Fruit fly (Drosophila melanogaster): ENCODE results near the gene Bgb.

Gene Bgb

DNA sequence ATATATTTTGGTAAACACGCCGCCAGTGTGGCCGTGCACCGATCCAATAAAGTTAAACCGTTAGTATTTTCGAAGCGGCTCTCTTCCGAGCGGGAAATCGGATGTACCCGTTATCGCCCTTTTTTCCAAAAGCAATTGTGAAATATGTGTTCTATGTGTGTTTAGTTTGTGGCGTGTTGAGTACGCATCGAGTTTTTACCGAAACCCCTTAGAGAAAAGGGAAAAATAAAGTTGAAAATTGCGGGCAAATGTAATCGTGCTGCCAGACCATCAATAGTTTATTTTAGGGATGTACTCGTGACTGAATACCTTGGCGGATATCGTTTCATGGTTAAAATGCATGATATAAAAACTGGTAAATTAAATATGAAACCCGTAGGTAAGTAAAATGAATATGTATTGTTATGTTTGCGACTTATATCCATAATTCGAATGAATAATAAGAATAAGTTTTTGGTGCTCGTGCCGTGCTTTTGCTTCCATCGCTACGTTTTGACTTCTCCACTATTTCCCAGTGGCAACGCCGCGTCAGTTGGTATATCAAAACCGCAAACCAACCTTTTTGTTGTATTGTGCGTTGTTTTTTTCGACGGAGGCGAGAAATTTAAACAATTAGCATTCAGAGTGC, at the start of gene Bgb, which contains the start of gene Mettl2:
Gene Bgb, plus strand, starts transcription at position 527 of the 628 bp plus-strand sequence.
Gene Mettl2, minus strand, starts transcription at position 51 of the 628 bp plus-strand sequence.
- no peak for TF ChIP-seq Eip78C (GFP tag)
- TF ChIP-seq CG3919 (GFP tag; optimal IDR thresholded peaks at IDR 0.05) = peak; percentile 74
- TF ChIP-seq salr (GFP tag; optimal IDR thresholded peaks at IDR 0.05) = peak in 1 of 2 experiments; percentile 29
- TF ChIP-seq Hr4 (GFP tag; optimal IDR thresholded peaks at IDR 0.05) = peak; percentile 81
- TF ChIP-seq Eip75B (GFP tag; optimal IDR thresholded peaks at IDR 0.05) = no peak
- TF ChIP-seq CG6163 (GFP tag; IDR thresholded peaks at IDR 0.05) = peak; percentile 83
- peak; percentile 80 for TF ChIP-seq topi (GFP tag; optimal IDR thresholded peaks at IDR 0.05)
- TF ChIP-seq CG6792 (GFP tag; optimal IDR thresholded peaks at IDR 0.05) = peak; percentile 75
- peak in 1 of 2 experiments; percentile 39 for TF ChIP-seq ss (GFP tag; optimal IDR thresholded peaks at IDR 0.05)
- no peak for TF ChIP-seq net (GFP tag; optimal IDR thresholded peaks at IDR 0.05)
- peak; percentile 90 for TF ChIP-seq Hr39 (GFP tag; optimal IDR thresholded peaks at IDR 0.05)
- peak; percentile 73; the same call in 2 of the 3 replicates for TF ChIP-seq eg (GFP tag; IDR thresholded peaks at IDR 0.05)
- TF ChIP-seq CG16779 (tag; optimal IDR thresholded peaks at IDR 0.05) = no peak
- peak; percentile 78 for TF ChIP-seq Sox14 (GFP tag; optimal IDR thresholded peaks at IDR 0.05)
- no peak for TF ChIP-seq OdsH (GFP tag; optimal IDR thresholded peaks at IDR 0.05)
- TF ChIP-seq acj6 (GFP tag; optimal IDR thresholded peaks at IDR 0.05) = peak; percentile 82
- peak; percentile 79 for TF ChIP-seq CG11902 (GFP tag; optimal IDR thresholded peaks at IDR 0.05)
- TF ChIP-seq Sox15 (GFP tag; optimal IDR thresholded peaks at IDR 0.05) = peak; percentile 79
- no peak for TF ChIP-seq Eip93F (GFP tag; optimal IDR thresholded peaks at IDR 0.05)
- TF ChIP-seq CG31627 (GFP tag; optimal IDR thresholded peaks at IDR 0.05) = peak; percentile 90
- peak; percentile 47 for TF ChIP-seq CG1621 (tag; optimal IDR thresholded peaks at IDR 0.05)
- peak; percentile 85 for TF ChIP-seq esn (GFP tag; optimal IDR thresholded peaks at IDR 0.05)
- TF ChIP-seq lz (GFP tag; optimal IDR thresholded peaks at IDR 0.05) = peak; percentile 89
- TF ChIP-seq Ets21C (GFP tag; optimal IDR thresholded peaks at IDR 0.05) = peak; percentile 85
- peak; percentile 81 for TF ChIP-seq CG3032 (tag; optimal IDR thresholded peaks at IDR 0.05)
- peak; percentile 68; the same call in 1 of the 2 replicates for TF ChIP-seq Gug (GFP tag; IDR thresholded peaks at IDR 0.05)
- TF ChIP-seq CG9139 (GFP tag; optimal IDR thresholded peaks at IDR 0.05) = peak; percentile 6
- TF ChIP-seq cyc (GFP tag; optimal IDR thresholded peaks at IDR 0.05) = peak; percentile 88
- peak; percentile 51 for TF ChIP-seq CG8632 (GFP tag; optimal IDR thresholded peaks at IDR 0.05)
- no peak for TF ChIP-seq svp (GFP tag)
- TF ChIP-seq CG11294 (GFP tag; IDR thresholded peaks at IDR 0.05) = peak; percentile 54; the same call in 1 of the 2 replicates
- peak; percentile 64 for TF ChIP-seq CG8319 (GFP tag; optimal IDR thresholded peaks at IDR 0.05)
- TF ChIP-seq CG6276 (GFP tag; optimal IDR thresholded peaks at IDR 0.05) = no peak
- TF ChIP-seq Sox102F (GFP tag; optimal IDR thresholded peaks at IDR 0.05) = no peak
- peak; percentile 42 for TF ChIP-seq dac (GFP tag; optimal IDR thresholded peaks at IDR 0.05)
- TF ChIP-seq CG34406 (GFP tag; optimal IDR thresholded peaks at IDR 0.05) = peak; percentile 58
- TF ChIP-seq CG7368 (GFP tag; optimal IDR thresholded peaks at IDR 0.05) = peak; percentile 40
- TF ChIP-seq achi (GFP tag; optimal IDR thresholded peaks at IDR 0.05) = peak; percentile 73
- TF ChIP-seq Smox (GFP tag; optimal IDR thresholded peaks at IDR 0.05) = peak; percentile 73
- peak; percentile 63 for TF ChIP-seq Ets96B (tag; optimal IDR thresholded peaks at IDR 0.05)
- peak; percentile 32 for TF ChIP-seq fd59A (GFP tag; optimal IDR thresholded peaks at IDR 0.05)
- no peak for TF ChIP-seq pdm3 (GFP tag; optimal IDR thresholded peaks at IDR 0.05)
- peak; percentile 53 for TF ChIP-seq CG8119 (GFP tag; IDR thresholded peaks at IDR 0.05)
- TF ChIP-seq CG10631 (GFP tag; optimal IDR thresholded peaks at IDR 0.05) = peak; percentile 83
- TF ChIP-seq Hr38 (GFP tag; optimal IDR thresholded peaks at IDR 0.05) = no peak
- TF ChIP-seq CG32006 (GFP tag; optimal IDR thresholded peaks at IDR 0.05) = peak; percentile 72
- TF ChIP-seq CG11762 (GFP tag; optimal IDR thresholded peaks at IDR 0.05; ENCODE audit: insufficient read depth) = peak; percentile 35

All from whole organism, prepupa.